Worm (Caenorhabditis elegans) whole organism, L4 larva: Measurements from ENCODE around the gene kvs-2.

Experiments used
- ceh-28 ChIP-seq: fragments of 150-350 bp; optimal IDR thresholded peaks from 2 replicates; lab custom pipeline; 2014; ENCODE audit warnings: missing biosample characterization, missing genetic modification reagents, missing genetic modification characterization
- ctbp-1 ChIP-seq: fragments of 200-800 bp; sonication (Bioruptor generic); IDR thresholded peaks from 2 replicates; pipeline ENCODE4 v1.3.6; 2022; ENCODE audit warnings: missing genetic modification reagents, missing genetic modification characterization, missing compliant biosample characterization
- nhr-6 ChIP-seq: fragments of 150-350 bp; optimal IDR thresholded peaks from 2 replicates; lab custom pipeline; 2014; ENCODE audit warnings: missing biosample characterization, missing genetic modification characterization

- TF ChIP-seq ceh-28 (tag; lab: Kevin White, UChicago), result no peak
- no peak for TF ChIP-seq ctbp-1 (GFP tag; lab: Robert Waterston, UW)
- no peak for TF ChIP-seq nhr-6 (tag; lab: Kevin White, UChicago)
Observed at ce11 chrV:10589774-10590528, 45.9 kb upstream of the kvs-2 start, which contains the start of gene ttr-23.
